ENCODE assay signal across 2 fruit fly cellular contexts in the genomic region with DNA sequence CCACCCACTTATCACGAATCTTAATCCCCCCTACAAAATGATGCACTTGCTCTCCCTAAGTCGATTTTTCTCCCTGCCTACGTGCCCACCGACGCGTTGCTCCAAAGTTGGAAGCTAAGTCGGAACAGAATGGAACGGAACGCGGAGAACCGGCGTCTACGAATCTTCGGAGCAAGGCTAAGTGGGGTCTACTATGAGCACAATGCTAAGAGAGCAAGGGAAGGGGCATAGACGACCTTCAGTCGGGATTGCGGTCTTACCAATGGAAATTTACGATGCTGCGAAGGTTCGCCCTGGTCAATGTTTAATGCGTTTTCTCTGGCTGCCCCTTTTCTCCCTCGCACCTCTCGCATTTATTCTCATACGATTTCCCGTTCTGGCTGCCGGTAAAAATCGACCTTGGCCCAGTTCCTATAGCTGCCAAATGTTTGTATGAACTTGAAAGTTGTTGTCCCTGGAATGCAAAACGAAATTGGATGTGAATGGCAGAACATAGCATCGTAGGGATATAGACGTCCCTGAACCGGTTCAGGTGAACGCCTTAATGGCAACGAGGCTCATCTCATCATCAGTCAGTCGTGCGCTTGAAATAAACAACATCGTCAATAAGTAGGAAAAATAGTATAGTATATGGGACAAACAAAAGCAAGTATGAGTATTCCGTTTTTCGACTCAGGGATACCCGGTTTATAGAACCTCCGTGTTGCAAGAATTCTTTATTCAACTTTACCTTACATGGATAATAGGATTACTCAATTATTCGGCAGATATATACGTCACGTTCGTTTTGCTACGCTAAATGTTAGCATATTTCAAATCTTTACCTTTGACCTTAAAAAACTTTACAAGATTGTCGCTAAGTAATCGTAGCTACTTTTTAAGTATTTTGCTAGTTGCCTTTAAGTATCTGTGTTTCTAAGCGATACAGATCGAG.
TF ChIP-seq lines count a peak whose summit lies in the region.

No protein-coding gene starts in this region.

TF ChIP-seq in whole organism, embryonic, 481 proteins besides CTCF, POLR2A, EP300 and RAD21 (continued from another document and continues in another):
- no peak for TF ChIP-seq CrebB (tag; optimal IDR thresholded peaks at IDR 0.05; lab: Kevin White, UChicago)
- 0 out of 3 replicates have a peak, but pooled peaks have one; percentile 33 for TF ChIP-seq Dbx (GFP tag; IDR thresholded peaks at IDR 0.05; lab: Robert Waterston, UW)
- TF ChIP-seq CG8944 (GFP tag; optimal IDR thresholded peaks at IDR 0.05; lab: Kevin White, UChicago): no peak
- TF ChIP-seq CG10654 (GFP tag; optimal IDR thresholded peaks at IDR 0.05; lab: Kevin White, UChicago): no peak
- no peak for TF ChIP-seq kni (GFP tag; optimal IDR thresholded peaks at IDR 0.05; lab: Kevin White, UChicago)
- peak; percentile 35 for TF ChIP-seq Med (GFP tag; lab: Kevin White, UChicago)
- no peak for TF ChIP-seq CG32772 (GFP tag; IDR thresholded peaks at IDR 0.05; lab: Robert Waterston, UW)
- TF ChIP-seq CG15073 (GFP tag; optimal IDR thresholded peaks at IDR 0.05; lab: Kevin White, UChicago): no peak
- no peak for TF ChIP-seq scrt (GFP tag; optimal IDR thresholded peaks at IDR 0.05; lab: Kevin White, UChicago)
- peak; percentile 1 for TF ChIP-seq CG7987 (GFP tag; optimal IDR thresholded peaks at IDR 0.05; lab: Kevin White, UChicago)
- no peak for TF ChIP-seq sna (GFP tag; IDR thresholded peaks at IDR 0.05; lab: Robert Waterston, UW; ENCODE audit: partially characterized antibody)
- no peak for TF ChIP-seq E2f2 (GFP tag; IDR thresholded peaks at IDR 0.05; lab: Robert Waterston, UW)
- TF ChIP-seq CG3281 (GFP tag; optimal IDR thresholded peaks at IDR 0.05; lab: Kevin White, UChicago): peak; percentile 30
- TF ChIP-seq pum (GFP tag; optimal IDR thresholded peaks at IDR 0.05; lab: Kevin White, UChicago): no peak
- no peak for TF ChIP-seq lmd (GFP tag; IDR thresholded peaks at IDR 0.05; lab: Robert Waterston, UW)
- no peak for TF ChIP-seq Lpt (GFP tag; optimal IDR thresholded peaks at IDR 0.05; lab: Kevin White, UChicago)
- TF ChIP-seq Sin3A (optimal IDR thresholded peaks at IDR 0.05; lab: Kevin White, UChicago): no peak
- no peak for TF ChIP-seq CG12071 (GFP tag; optimal IDR thresholded peaks at IDR 0.05; lab: Kevin White, UChicago)
- TF ChIP-seq CG8281 (tag; optimal IDR thresholded peaks at IDR 0.05; lab: Kevin White, UChicago): no peak
- TF ChIP-seq ken (GFP tag; IDR thresholded peaks at IDR 0.05; lab: Robert Waterston, UW): no peak
- TF ChIP-seq CG34224 (GFP tag; IDR thresholded peaks at IDR 0.05; lab: Robert Waterston, UW; ENCODE audit: partially characterized antibody): no peak
- no peak for TF ChIP-seq CG1602 (GFP tag; optimal IDR thresholded peaks at IDR 0.05; lab: Kevin White, UChicago)
- TF ChIP-seq CG1603 (tag; optimal IDR thresholded peaks at IDR 0.05; lab: Kevin White, UChicago): no peak
- no peak for TF ChIP-seq Dll (GFP tag; IDR thresholded peaks at IDR 0.05; lab: Robert Waterston, UW; ENCODE audit: partially characterized antibody)
- 0 out of 3 replicates have a peak, but pooled peaks have one; percentile 20 for TF ChIP-seq CG17361 (GFP tag; IDR thresholded peaks at IDR 0.05; lab: Robert Waterston, UW)
- no peak for TF ChIP-seq CG5180 (GFP tag; optimal IDR thresholded peaks at IDR 0.05; lab: Kevin White, UChicago)
- peak; percentile 93 for TF ChIP-seq ftz-f1 (GFP tag; optimal IDR thresholded peaks at IDR 0.05; lab: Kevin White, UChicago)
- 0 out of 2 replicates have a peak, but pooled peaks have one; percentile 7 for TF ChIP-seq sim (GFP tag; IDR thresholded peaks at IDR 0.05; lab: Robert Waterston, UW)
- no peak for TF ChIP-seq Dfd (GFP tag; optimal IDR thresholded peaks at IDR 0.05; lab: Kevin White, UChicago)
- no peak for TF ChIP-seq pzg (GFP tag; optimal IDR thresholded peaks at IDR 0.05; lab: Kevin White, UChicago)
- peak; percentile 4 for TF ChIP-seq CG13894 (tag; optimal IDR thresholded peaks at IDR 0.05; lab: Kevin White, UChicago)
- no peak for TF ChIP-seq CG9876 (GFP tag; optimal IDR thresholded peaks at IDR 0.05; lab: Kevin White, UChicago)
- TF ChIP-seq CG4820 (GFP tag; optimal IDR thresholded peaks at IDR 0.05; lab: Kevin White, UChicago): no peak
- no peak for TF ChIP-seq CG8290 (GFP tag; optimal IDR thresholded peaks at IDR 0.05; lab: Kevin White, UChicago)
- no peak for TF ChIP-seq CG8290 (tag; optimal IDR thresholded peaks at IDR 0.05; lab: Kevin White, UChicago)
- TF ChIP-seq ap (GFP tag; IDR thresholded peaks at IDR 0.05; lab: Robert Waterston, UW): no peak
- TF ChIP-seq CG6175 (GFP tag; IDR thresholded peaks at IDR 0.05; lab: Robert Waterston, UW): peak; percentile 45; the same call in 1 of the 3 replicates
- TF ChIP-seq tio (GFP tag; optimal IDR thresholded peaks at IDR 0.05; lab: Kevin White, UChicago): peak; percentile 3
- TF ChIP-seq pnt (GFP tag; optimal IDR thresholded peaks at IDR 0.05; lab: Kevin White, UChicago): no peak
- TF ChIP-seq run (tag; optimal IDR thresholded peaks at IDR 0.05; lab: Kevin White, UChicago): no peak
- TF ChIP-seq bab2 (GFP tag; optimal IDR thresholded peaks at IDR 0.05; lab: Kevin White, UChicago): no peak
- no peak for TF ChIP-seq Mrtf (GFP tag; IDR thresholded peaks at IDR 0.05; lab: Robert Waterston, UW)
- no peak for TF ChIP-seq CG10321 (GFP tag; IDR thresholded peaks at IDR 0.05; lab: Robert Waterston, UW)
- peak in 1 of 2 experiments; percentile 90 for TF ChIP-seq eve (GFP tag; optimal IDR thresholded peaks at IDR 0.05; lab: Kevin White, UChicago)
- no peak for TF ChIP-seq NC2β (GFP tag; optimal IDR thresholded peaks at IDR 0.05; lab: Kevin White, UChicago)
- peak; percentile 44 for TF ChIP-seq CG10543 (GFP tag; optimal IDR thresholded peaks at IDR 0.05; lab: Kevin White, UChicago)
- peak; percentile 10 for TF ChIP-seq gem (tag; optimal IDR thresholded peaks at IDR 0.05; lab: Kevin White, UChicago)
- TF ChIP-seq CG15514 (GFP tag; optimal IDR thresholded peaks at IDR 0.05; lab: Kevin White, UChicago): no peak
- no peak for TF ChIP-seq Sry-δ (GFP tag; optimal IDR thresholded peaks at IDR 0.05; lab: Kevin White, UChicago)
- TF ChIP-seq sob (GFP tag; IDR thresholded peaks at IDR 0.05; lab: Robert Waterston, UW): no peak
- peak; percentile 10 for TF ChIP-seq Jarid2 (GFP tag; optimal IDR thresholded peaks at IDR 0.05; lab: Kevin White, UChicago)
- peak; percentile 9 for TF ChIP-seq sug (tag; optimal IDR thresholded peaks at IDR 0.05; lab: Kevin White, UChicago)
- TF ChIP-seq CG14710 (tag; optimal IDR thresholded peaks at IDR 0.05; lab: Kevin White, UChicago): no peak
- no peak for TF ChIP-seq Chrac-16 (GFP tag; optimal IDR thresholded peaks at IDR 0.05; lab: Kevin White, UChicago)
- peak; percentile 2 for TF ChIP-seq CG30403 (GFP tag; optimal IDR thresholded peaks at IDR 0.05; lab: Kevin White, UChicago)
- TF ChIP-seq CG3163 (GFP tag; optimal IDR thresholded peaks at IDR 0.05; lab: Kevin White, UChicago): no peak
- TF ChIP-seq Usf (GFP tag; optimal IDR thresholded peaks at IDR 0.05; lab: Kevin White, UChicago): no peak
- peak; percentile 69 for TF ChIP-seq sens (GFP tag; lab: Kevin White, UChicago)
- TF ChIP-seq chif (GFP tag; optimal IDR thresholded peaks at IDR 0.05; lab: Kevin White, UChicago): no peak
- no peak for TF ChIP-seq MESR4 (GFP tag; optimal IDR thresholded peaks at IDR 0.05; lab: Kevin White, UChicago)
- TF ChIP-seq Oaz (GFP tag; IDR thresholded peaks at IDR 0.05; lab: Robert Waterston, UW): no peak
- no peak for TF ChIP-seq CG12236 (GFP tag; optimal IDR thresholded peaks at IDR 0.05; lab: Kevin White, UChicago)

TF ChIP-seq in whole organism, prepupa, 60 proteins besides CTCF, POLR2A, EP300 and RAD21 (continued from another document):
- peak; percentile 10 for TF ChIP-seq CG10631 (GFP tag; optimal IDR thresholded peaks at IDR 0.05; lab: Kevin White, UChicago)
- no peak for TF ChIP-seq Ets21C (GFP tag; optimal IDR thresholded peaks at IDR 0.05; lab: Kevin White, UChicago)
- TF ChIP-seq CG8119 (GFP tag; IDR thresholded peaks at IDR 0.05; lab: Robert Waterston, UW): no peak
- TF ChIP-seq CG11762 (GFP tag; optimal IDR thresholded peaks at IDR 0.05; lab: Kevin White, UChicago; ENCODE audit: insufficient read depth): no peak
- no peak for TF ChIP-seq Blimp-1 (GFP tag; optimal IDR thresholded peaks at IDR 0.05; lab: Kevin White, UChicago)
- peak; percentile 24 for TF ChIP-seq CG10669 (GFP tag; optimal IDR thresholded peaks at IDR 0.05; lab: Kevin White, UChicago)
- no peak for TF ChIP-seq dac (GFP tag; optimal IDR thresholded peaks at IDR 0.05; lab: Kevin White, UChicago)
- peak; percentile 1 for TF ChIP-seq spab (GFP tag; optimal IDR thresholded peaks at IDR 0.05; lab: Kevin White, UChicago)
- TF ChIP-seq dsx (GFP tag; optimal IDR thresholded peaks at IDR 0.05; lab: Kevin White, UChicago; ENCODE audit: poor library complexity, severe bottlenecking): no peak
- peak; percentile 37 for TF ChIP-seq CG32006 (GFP tag; optimal IDR thresholded peaks at IDR 0.05; lab: Kevin White, UChicago)
- TF ChIP-seq Sox14 (GFP tag; optimal IDR thresholded peaks at IDR 0.05; lab: Kevin White, UChicago): no peak
- no peak for TF ChIP-seq fd59A (GFP tag; optimal IDR thresholded peaks at IDR 0.05; lab: Kevin White, UChicago)
- no peak for TF ChIP-seq CG7368 (GFP tag; optimal IDR thresholded peaks at IDR 0.05; lab: Kevin White, UChicago)
